Worm (Caenorhabditis elegans) whole organism, L4 larva: Measurements from ENCODE around the gene T28C12.2.
A peak's percentile ranks its signal among the peaks of the same experiment; 100 is the strongest.

ENCODE experiments used
- D1046.2 ChIP-seq: fragments of 200-800 bp; sonication (Bioruptor generic); IDR thresholded peaks from 2 replicates; pipeline ENCODE4 v1.3.6; 2022; ENCODE audit warnings: missing genetic modification characterization, missing compliant biosample characterization
- F37D6.2 ChIP-seq: sonication (generic microtip); optimal IDR thresholded peaks from 2 replicates; lab custom pipeline; 2016; ENCODE audit warnings: mild to moderate bottlenecking, missing genetic modification characterization, missing compliant biosample characterization
- T26A8.4 ChIP-seq: fragments of 200-800 bp; sonication (Bioruptor generic); IDR thresholded peaks from 2 replicates; pipeline ENCODE4 v1.3.6; 2022; ENCODE audit warnings: missing genetic modification characterization, missing compliant biosample characterization
- aha-1 ChIP-seq: fragments of 150-350 bp; peaks from one replicate; lab custom pipeline; 2014; ENCODE audit warnings: missing biosample characterization, missing genetic modification characterization
- aly-2 ChIP-seq: sonication (generic microtip); optimal IDR thresholded peaks from 2 replicates; lab custom pipeline; 2018; ENCODE audit warnings: missing biosample characterization, missing genetic modification characterization
- ama-1 ChIP-seq: fragments of 150-350 bp; optimal IDR thresholded peaks from 2 replicates; lab custom pipeline; 2014; ENCODE audit warnings: inconsistent platforms, mixed read lengths
- arid-1 ChIP-seq: fragments of 200-800 bp; sonication (Bioruptor generic); conservative IDR thresholded peaks from 2 replicates; pipeline ENCODE4 v1.3.6; 2022; ENCODE audit warnings: missing genetic modification reagents, missing genetic modification characterization, missing compliant biosample characterization
- ceh-44 ChIP-seq: fragments of 200-800 bp; sonication (Bioruptor generic); IDR thresholded peaks from 2 replicates; pipeline ENCODE4 v1.3.6; 2022; ENCODE audit warnings: missing genetic modification reagents, missing genetic modification characterization, missing compliant biosample characterization
- ceh-62 ChIP-seq: sonication (generic microtip); optimal IDR thresholded peaks from 2 replicates; lab custom pipeline; 2017; ENCODE audit warnings: missing biosample characterization, missing genetic modification characterization
- daf-12 ChIP-seq: fragments of 150-350 bp; optimal IDR thresholded peaks from 2 replicates; lab custom pipeline; 2014; ENCODE audit warnings: missing biosample characterization, missing genetic modification reagents, missing genetic modification characterization
- daf-8 ChIP-seq: fragments of 200-800 bp; sonication (Bioruptor generic); IDR thresholded peaks from 2 replicates; pipeline ENCODE4 v1.3.6; 2022; ENCODE audit warnings: missing genetic modification characterization, missing compliant biosample characterization
- dmd-6 ChIP-seq: fragments of 200-800 bp; sonication (Bioruptor generic); IDR thresholded peaks from 2 replicates; pipeline ENCODE4 v1.3.6; 2022; ENCODE audit warnings: missing genetic modification reagents, missing genetic modification characterization, missing compliant biosample characterization
- duxl-1 ChIP-seq: sonication (generic microtip); optimal IDR thresholded peaks from 2 replicates; lab custom pipeline; 2016; ENCODE audit warnings: mild to moderate bottlenecking, missing genetic modification characterization, moderate library complexity, missing compliant biosample characterization; ENCODE audit not compliant: poor library complexity
- dve-1 ChIP-seq: sonication (generic microtip); optimal IDR thresholded peaks from 2 replicates; lab custom pipeline; 2017; ENCODE audit warnings: antibody characterized with exemption, mild to moderate bottlenecking, missing genetic modification characterization, missing compliant biosample characterization; ENCODE audit not compliant: insufficient read depth
- egl-43 ChIP-seq: fragments of 200-800 bp; sonication (Bioruptor generic); IDR thresholded peaks from 2 replicates; pipeline ENCODE4 v1.3.6; 2022; ENCODE audit warnings: missing genetic modification reagents, missing genetic modification characterization, missing compliant biosample characterization
- gei-8 ChIP-seq: fragments of 200-800 bp; sonication (Bioruptor generic); optimal IDR thresholded peaks from 2 replicates; lab custom pipeline; 2018; ENCODE audit warnings: mild to moderate bottlenecking, missing genetic modification characterization, missing compliant biosample characterization
- hlh-11 ChIP-seq: fragments of 200-800 bp; sonication (Bioruptor generic); optimal IDR thresholded peaks from 2 replicates; lab custom pipeline; 2018; ENCODE audit warnings: mild to moderate bottlenecking, missing genetic modification characterization, missing compliant biosample characterization
- lin-15B ChIP-seq: fragments of 150-350 bp; sonication (generic microtip); optimal IDR thresholded peaks from 3 replicates; lab custom pipeline; 2014; ENCODE audit warnings: missing biosample characterization, missing genetic modification characterization
- lir-3 ChIP-seq: sonication (generic microtip); optimal IDR thresholded peaks from 2 replicates; lab custom pipeline; 2016; ENCODE audit warnings: mild to moderate bottlenecking, missing genetic modification characterization, missing compliant biosample characterization
- mdl-1 ChIP-seq, 2 experiments: fragments of 150-350 bp in 1 of 2; sonication (generic microtip) in 1 of 2; optimal IDR thresholded peaks; 2 replicates each; lab custom pipeline; 2014 to 2017; ENCODE audit warnings: missing biosample characterization in 2 of 2, missing genetic modification characterization in 2 of 2
- mdt-29 ChIP-seq: fragments of 200-800 bp; sonication (Bioruptor generic); IDR thresholded peaks from 2 replicates; pipeline ENCODE4 v1.3.6; 2022; ENCODE audit warnings: missing genetic modification reagents, missing genetic modification characterization, missing compliant biosample characterization
- mep-1 ChIP-seq: fragments of 150-350 bp; sonication (generic microtip); optimal IDR thresholded peaks from 3 replicates; lab custom pipeline; 2014; ENCODE audit warnings: missing biosample characterization, missing genetic modification characterization
- mxl-3 ChIP-seq: fragments of 200-800 bp; sonication (Bioruptor generic); optimal IDR thresholded peaks from 2 replicates; lab custom pipeline; 2018; ENCODE audit warnings: mild to moderate bottlenecking, missing genetic modification characterization, missing compliant biosample characterization
- nhr-102 ChIP-seq: sonication (generic microtip); optimal IDR thresholded peaks from 2 replicates; lab custom pipeline; 2016; ENCODE audit warnings: mild to moderate bottlenecking, missing genetic modification characterization, moderate library complexity, missing compliant biosample characterization
- nhr-25 ChIP-seq: sonication (generic microtip); optimal IDR thresholded peaks from 2 replicates; lab custom pipeline; 2017; ENCODE audit warnings: missing genetic modification characterization, mild to moderate bottlenecking, missing compliant biosample characterization, antibody characterized with exemption, moderate library complexity, borderline replicate concordance; ENCODE audit not compliant: insufficient read depth
- nhr-28 ChIP-seq: fragments of 150-350 bp; optimal IDR thresholded peaks from 2 replicates; lab custom pipeline; 2014; ENCODE audit warnings: missing biosample characterization, missing genetic modification characterization
- nhr-42 ChIP-seq: fragments of 200-800 bp; sonication (Bioruptor generic); IDR thresholded peaks from 2 replicates; pipeline ENCODE4 v1.3.6; 2022; ENCODE audit warnings: missing genetic modification characterization, missing compliant biosample characterization
- nhr-48 ChIP-seq: sonication (generic microtip); optimal IDR thresholded peaks from 2 replicates; lab custom pipeline; 2016; ENCODE audit warnings: mild to moderate bottlenecking, missing genetic modification characterization, missing compliant biosample characterization
- nhr-76 ChIP-seq: fragments of 150-350 bp; optimal IDR thresholded peaks from 2 replicates; lab custom pipeline; 2014; ENCODE audit warnings: missing biosample characterization, missing genetic modification characterization
- set-16 ChIP-seq: fragments of 200-800 bp; sonication (Bioruptor generic); IDR thresholded peaks from 2 replicates; pipeline ENCODE4 v1.3.6; 2022; ENCODE audit warnings: missing genetic modification reagents, missing genetic modification characterization, missing compliant biosample characterization
- skn-1 ChIP-seq: fragments of 150-350 bp; optimal IDR thresholded peaks from 2 replicates; lab custom pipeline; 2014; ENCODE audit warnings: missing biosample characterization, missing genetic modification characterization
- snpc-1.2 ChIP-seq: fragments of 200-800 bp; sonication (Bioruptor generic); IDR thresholded peaks from 2 replicates; pipeline ENCODE4 v1.3.6; 2022; ENCODE audit warnings: missing genetic modification reagents, missing genetic modification characterization, missing compliant biosample characterization
- tag-97 ChIP-seq: fragments of 200-800 bp; sonication (Bioruptor generic); IDR thresholded peaks from 2 replicates; pipeline ENCODE4 v1.3.6; 2022; ENCODE audit warnings: missing genetic modification characterization, missing compliant biosample characterization
- unc-62 ChIP-seq, 3 experiments: fragments of 150-350 bp in 1 of 3; sonication (generic microtip); optimal IDR thresholded peaks in 2 of 3; peaks in 1 of 3; 1 replicate in 1 of 3; 2 replicates in 2 of 3; lab custom pipeline; 2014 to 2017; ENCODE audit warnings: missing biosample characterization in 3 of 3, missing genetic modification characterization in 3 of 3, missing genetic modification reagents in 3 of 3, missing genotype in 1 of 3
- vab-7 ChIP-seq: fragments of 200-800 bp; sonication (Bioruptor generic); IDR thresholded peaks from 2 replicates; pipeline ENCODE4 v1.3.6; 2022; ENCODE audit warnings: missing genetic modification reagents, missing genetic modification characterization, missing compliant biosample characterization
- zfp-2 ChIP-seq: sonication (generic microtip); optimal IDR thresholded peaks from 2 replicates; lab custom pipeline; 2016; ENCODE audit warnings: mild to moderate bottlenecking, missing genetic modification characterization, missing compliant biosample characterization
- ztf-11 ChIP-seq: fragments of 150-350 bp; optimal IDR thresholded peaks from 2 replicates; lab custom pipeline; 2014; ENCODE audit warnings: missing biosample characterization, missing genetic modification characterization

Gene T28C12.2

ce11 chrV:6354202-6354601 is 25.2 kb downstream of the T28C12.2 start:
- TF ChIP-seq nhr-25 (peak; percentile 2), mep-1 (tag; lab: Kevin White, UChicago) (no peak), arid-1 (GFP tag; lab: Robert Waterston, UW) (no peak), nhr-48 (tag; lab: Kevin White, UChicago) (peak; percentile 79), hlh-11 (peak; percentile 76), T26A8.4 (GFP tag; lab: Robert Waterston, UW) (no peak), dve-1 (no peak), ceh-62 (tag; lab: Kevin White, UChicago) (no peak), vab-7 (no peak), aly-2 (no peak), mdt-29 (GFP tag; lab: Robert Waterston, UW) (no peak), ztf-11 (tag; lab: Kevin White, UChicago) (no peak), set-16 (GFP tag; lab: Robert Waterston, UW) (peak; percentile 28; the same call in 1 of the 2 replicates), mdl-1 (tag; optimal IDR thresholded peaks at IDR 0.05; lab: Kevin White, UChicago) (peak in 1 of 2 experiments; percentile 47), mxl-3 (GFP tag; lab: Kevin White, UChicago) (peak; percentile 70), nhr-28 (tag; lab: Kevin White, UChicago) (peak; percentile 22), aha-1 (peak; percentile 78), tag-97 (no peak), nhr-42 (GFP tag; lab: Robert Waterston, UW) (no peak)

DNA sequence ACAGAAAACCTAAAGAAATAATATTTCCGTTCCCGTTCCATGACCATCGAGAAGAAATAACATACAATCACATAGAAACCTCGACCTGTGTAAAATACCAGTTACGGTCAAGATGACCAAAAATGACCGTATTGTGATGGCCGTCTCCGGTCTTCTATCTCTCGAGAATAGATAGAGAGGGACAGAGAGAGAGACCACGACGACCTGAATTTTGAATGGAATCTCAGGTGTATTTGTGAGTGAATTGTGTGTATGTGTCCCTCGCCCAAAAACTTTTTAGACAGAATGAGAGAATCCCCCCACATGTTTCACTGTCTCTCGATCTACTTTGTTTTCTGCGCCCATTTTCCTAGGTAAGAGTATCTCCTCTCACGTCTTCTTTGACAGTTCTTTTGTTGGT is 25.8 kb downstream of the T28C12.2 start:
- TF ChIP-seq F37D6.2 (tag; lab: Kevin White, UChicago), result no peak
- no peak for TF ChIP-seq lir-3 (tag; lab: Kevin White, UChicago)
- TF ChIP-seq unc-62 (GFP tag; optimal IDR thresholded peaks at IDR 0.05 in 1 of 2; lab: Kevin White, UChicago), result peak in 1 of 2 experiments; percentile 13
- no peak for TF ChIP-seq unc-62 (tag; optimal IDR thresholded peaks at IDR 0.05; lab: Kevin White, UChicago)
- no peak for TF ChIP-seq nhr-102 (tag; lab: Kevin White, UChicago)
- TF ChIP-seq nhr-28 (tag; lab: Kevin White, UChicago), result peak; percentile 26

- TF ChIP-seq snpc-1.2, result no peak
- no peak for TF ChIP-seq daf-8
- no peak for TF ChIP-seq mep-1 (tag; lab: Kevin White, UChicago)
- no peak for TF ChIP-seq ceh-44 (GFP tag; lab: Robert Waterston, UW)
- peak; percentile 29 for TF ChIP-seq aha-1
- no peak for TF ChIP-seq D1046.2 (GFP tag; lab: Robert Waterston, UW)
- no peak for TF ChIP-seq lin-15B (tag; lab: Kevin White, UChicago)
- TF ChIP-seq set-16 (GFP tag; lab: Robert Waterston, UW), result peak; percentile 62
- no peak for TF ChIP-seq vab-7
- no peak for TF ChIP-seq F37D6.2 (tag; lab: Kevin White, UChicago)
- 0 out of 2 replicates have a peak, but pooled peaks have one; percentile 9 for TF ChIP-seq egl-43 (GFP tag; lab: Robert Waterston, UW)
- no peak for TF ChIP-seq skn-1 (tag; lab: Kevin White, UChicago)
- TF ChIP-seq duxl-1 (tag; lab: Kevin White, UChicago), result no peak
- no peak for TF ChIP-seq ama-1 (lab: Kevin White, UChicago)
- no peak for TF ChIP-seq ztf-11 (tag; lab: Kevin White, UChicago)
- TF ChIP-seq daf-12 (tag; lab: Kevin White, UChicago), result no peak
- TF ChIP-seq gei-8 (GFP tag; lab: Kevin White, UChicago), result no peak
- no peak for TF ChIP-seq nhr-76 (tag; lab: Kevin White, UChicago)
- 0 out of 2 replicates have a peak, but pooled peaks have one; percentile 1 for TF ChIP-seq dmd-6 (GFP tag; lab: Robert Waterston, UW)
- no peak for TF ChIP-seq zfp-2 (tag; lab: Kevin White, UChicago)
- no peak for TF ChIP-seq nhr-25
These were observed 26.4 kb downstream of the T28C12.2 start for ce11 chrV:6355412-6355811.
